Fruit fly (Drosophila melanogaster): ENCODE results near the gene sbr.

- TF ChIP-seq CG12768 (GFP tag; optimal IDR thresholded peaks at IDR 0.05) (no peak), CG1620 (GFP tag; optimal IDR thresholded peaks at IDR 0.05) (no peak)
Observed at dm6 chrX:10822678-10823440, 24.0 kb downstream of the sbr start.
